Worm (Caenorhabditis elegans): ENCODE data around the gene fcho-1.

DNA sequence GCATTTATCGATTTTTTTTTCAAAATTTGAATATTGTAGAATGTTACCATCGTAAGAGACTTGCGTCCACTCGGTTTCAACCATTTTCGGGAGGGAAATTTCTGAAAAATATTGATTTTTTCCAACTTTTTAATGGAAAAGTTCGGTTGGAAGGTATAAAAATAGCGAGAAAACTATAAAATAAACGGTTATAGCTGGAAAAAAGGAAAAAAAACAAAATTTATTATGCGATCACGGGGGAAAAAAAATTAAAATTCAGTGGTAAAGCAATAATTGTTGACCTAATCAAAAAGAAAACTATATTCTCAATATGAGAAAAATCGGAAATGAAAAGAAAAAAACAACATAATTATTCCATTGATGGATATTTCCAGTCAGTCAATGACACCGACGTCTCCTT is 4.3 kb upstream of the fcho-1 start, which contains the start of gene emc-2:
- no peak for TF ChIP-seq tab-1 (GFP tag; IDR thresholded peaks at IDR 0.05)
- TF ChIP-seq cog-1 (tag; optimal IDR thresholded peaks at IDR 0.05) = no peak
- no peak for TF ChIP-seq ztf-23 (GFP tag; IDR thresholded peaks at IDR 0.05)
- TF ChIP-seq ztf-29 (GFP tag; IDR thresholded peaks at IDR 0.05) = no peak
- 0 out of 2 replicates have a peak, but pooled peaks have one; percentile 32 for TF ChIP-seq T22C8.4 (GFP tag; IDR thresholded peaks at IDR 0.05)
- no peak for TF ChIP-seq flt-1 (GFP tag; IDR thresholded peaks at IDR 0.05)

All from whole organism, midembryonic.